3 fruit fly cellular contexts compared by ENCODE assay signal in the genomic region with DNA sequence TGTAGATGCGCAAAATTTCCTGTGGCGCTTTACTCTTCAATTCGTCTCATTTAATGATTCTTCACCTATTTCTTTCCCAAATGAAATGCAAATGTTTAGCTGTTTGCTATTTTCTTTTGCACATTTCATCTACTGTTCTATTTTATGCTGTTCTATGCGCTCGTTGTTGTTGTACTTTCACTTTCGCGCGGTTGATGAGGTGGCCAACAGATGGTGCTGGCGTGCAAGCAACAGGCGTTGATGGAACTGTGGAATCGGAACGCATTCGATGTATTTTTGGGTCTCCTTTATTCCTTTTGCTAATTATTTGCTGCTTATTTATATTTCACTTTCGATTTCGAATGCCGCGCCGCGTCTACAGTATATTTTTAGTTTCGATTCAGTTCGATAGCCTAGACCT.
TF ChIP-seq lines count a peak whose summit lies in the region.

No protein-coding gene starts in this region.

- TF ChIP-seq CTCF in S2 (optimal IDR thresholded peaks at IDR 0.05; lab: Kevin White, UChicago), result peak; percentile 81 to 82
- peak; percentile 88 for TF ChIP-seq CTCF in whole organism, embryonic (GFP tag; optimal IDR thresholded peaks at IDR 0.05; lab: Kevin White, UChicago)

TF ChIP-seq in whole organism, embryonic, 481 proteins besides CTCF, POLR2A, EP300 and RAD21:
- TF ChIP-seq scrt (GFP tag; optimal IDR thresholded peaks at IDR 0.05; lab: Kevin White, UChicago) (peak; percentile 12), CG4282 (GFP tag; optimal IDR thresholded peaks at IDR 0.05; lab: Kevin White, UChicago) (no peak), CG12942 (GFP tag; optimal IDR thresholded peaks at IDR 0.05; lab: Kevin White, UChicago) (no peak), pfk (GFP tag; optimal IDR thresholded peaks at IDR 0.05; lab: Kevin White, UChicago) (peak; percentile 78), Ets65A (GFP tag; lab: Kevin White, UChicago) (peak; percentile 47), CG4360 (GFP tag; IDR thresholded peaks at IDR 0.05; lab: Robert Waterston, UW) (peak; percentile 65), Nf-YA (GFP tag; IDR thresholded peaks at IDR 0.05; lab: Robert Waterston, UW) (no peak), Blimp-1 (GFP tag; optimal IDR thresholded peaks at IDR 0.05; lab: Kevin White, UChicago) (peak; percentile 83)

TF ChIP-seq in whole organism, prepupa, 60 proteins besides CTCF, POLR2A, EP300 and RAD21:
- TF ChIP-seq pdm3 (GFP tag; optimal IDR thresholded peaks at IDR 0.05; lab: Kevin White, UChicago), result no peak
- peak; percentile 5 for TF ChIP-seq Eip78C (GFP tag; lab: Kevin White, UChicago)
- no peak for TF ChIP-seq OdsH (GFP tag; optimal IDR thresholded peaks at IDR 0.05; lab: Kevin White, UChicago)
- no peak for TF ChIP-seq salr (GFP tag; optimal IDR thresholded peaks at IDR 0.05; lab: Kevin White, UChicago)
- TF ChIP-seq Blimp-1 (GFP tag; optimal IDR thresholded peaks at IDR 0.05; lab: Kevin White, UChicago), result peak; percentile 80
- no peak for TF ChIP-seq Smox (GFP tag; optimal IDR thresholded peaks at IDR 0.05; lab: Kevin White, UChicago)
- TF ChIP-seq CG11762 (GFP tag; optimal IDR thresholded peaks at IDR 0.05; lab: Kevin White, UChicago; ENCODE audit: insufficient read depth), result no peak
- no peak for TF ChIP-seq Eip75B (GFP tag; optimal IDR thresholded peaks at IDR 0.05; lab: Kevin White, UChicago)
- no peak for TF ChIP-seq CG3032 (tag; optimal IDR thresholded peaks at IDR 0.05; lab: Kevin White, UChicago)
- TF ChIP-seq fd85E (GFP tag; optimal IDR thresholded peaks at IDR 0.05; lab: Kevin White, UChicago), result no peak
TF ChIP-seq in whole organism, prepupa: peak in this region for 2.
